Worm (Caenorhabditis elegans): ENCODE data around the gene asm-1.

DNA sequence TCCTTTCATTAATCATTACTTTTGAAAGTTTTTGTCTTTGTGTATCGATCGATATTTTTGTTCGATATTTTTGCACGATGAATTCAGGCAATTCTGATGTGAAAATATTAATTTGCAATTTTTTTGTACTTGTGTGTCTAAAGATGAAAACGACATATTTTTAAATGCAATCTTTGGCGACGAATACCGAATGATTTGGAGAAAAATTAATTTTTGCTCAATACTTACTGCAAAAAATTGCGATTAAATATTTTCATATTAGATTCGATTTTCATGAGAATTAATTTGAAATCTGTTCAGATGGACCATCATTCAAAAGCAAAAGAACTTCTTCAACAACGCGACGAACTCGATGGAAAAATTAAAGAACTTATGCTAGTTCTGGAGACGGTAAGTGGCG lies 8.1 kb upstream of the asm-1 start, which contains the start of gene psmd-9:
- TF ChIP-seq ceh-82 (tag; optimal IDR thresholded peaks at IDR 0.05): no peak
- TF ChIP-seq gei-8 (GFP tag; optimal IDR thresholded peaks at IDR 0.05): no peak
